Worm (Caenorhabditis elegans) whole organism, late embryonic: Measurements from ENCODE around the gene C01G5.7.

Experiments used
- ama-1 ChIP-seq: fragments of 150-350 bp; optimal IDR thresholded peaks from 2 replicates; lab custom pipeline; 2014
- fkh-10 ChIP-seq: fragments of 150-350 bp; optimal IDR thresholded peaks from 2 replicates; lab custom pipeline; 2014; ENCODE audit warnings: missing biosample characterization, missing genetic modification reagents, missing genetic modification characterization
- gmeb-2 ChIP-seq: sonication (generic microtip); optimal IDR thresholded peaks from 2 replicates; lab custom pipeline; 2016; ENCODE audit warnings: missing genetic modification characterization, inconsistent platforms, missing compliant biosample characterization
- pha-2 ChIP-seq: sonication (generic microtip); optimal IDR thresholded peaks from 2 replicates; lab custom pipeline; 2017; ENCODE audit warnings: mild to moderate bottlenecking, missing genetic modification characterization, missing compliant biosample characterization
- tbx-2 ChIP-seq: sonication (generic microtip); optimal IDR thresholded peaks from 2 replicates; lab custom pipeline; 2016; ENCODE audit warnings: missing genetic modification characterization, missing compliant biosample characterization

- TF ChIP-seq pha-2 (no peak), ama-1 (lab: Kevin White, UChicago) (no peak), fkh-10 (GFP tag; lab: Kevin White, UChicago) (no peak), tbx-2 (tag; lab: Kevin White, UChicago) (no peak), gmeb-2 (tag; lab: Kevin White, UChicago) (no peak)
Observed at ce11 chrIV:6531450-6531849, 13.5 kb downstream of the C01G5.7 start, which contains the start of gene C01G5.4.
